Fruit fly (Drosophila melanogaster): Measurements from ENCODE around the gene CG34112.

DNA sequence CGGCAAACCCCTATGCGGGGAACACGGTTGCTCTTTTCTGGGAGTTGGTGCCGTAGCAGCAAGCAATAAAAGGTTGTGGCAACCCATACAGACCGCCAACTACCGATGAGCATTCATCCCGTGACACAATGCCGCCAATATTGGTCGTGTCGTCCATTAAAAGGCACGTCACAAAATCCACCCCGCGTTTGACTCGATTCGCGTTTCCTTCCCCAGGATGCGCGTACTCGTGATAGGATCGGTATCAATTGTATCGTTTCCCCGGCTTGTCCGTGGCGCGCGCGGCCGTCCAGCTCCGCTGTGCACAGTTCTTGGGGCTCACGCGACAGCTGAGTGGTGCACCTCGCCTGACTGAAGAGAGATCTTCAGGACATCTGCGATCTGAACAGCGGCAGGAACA, 43.9 kb downstream of the CG34112 start:
- TF ChIP-seq CG10654 (GFP tag; optimal IDR thresholded peaks at IDR 0.05): no peak
- no peak for TF ChIP-seq corto (GFP tag; optimal IDR thresholded peaks at IDR 0.05)
- TF ChIP-seq CG7357 (GFP tag; IDR thresholded peaks at IDR 0.05): no peak
- no peak for TF ChIP-seq HLH4C (GFP tag; IDR thresholded peaks at IDR 0.05; ENCODE audit: partially characterized antibody)
- TF ChIP-seq Doc2 (GFP tag; IDR thresholded peaks at IDR 0.05): no peak
- no peak for TF ChIP-seq stwl (tag; optimal IDR thresholded peaks at IDR 0.05)
